Worm (Caenorhabditis elegans): ENCODE data around the gene K12H6.2.

The K12H6.2 gene

DNA sequence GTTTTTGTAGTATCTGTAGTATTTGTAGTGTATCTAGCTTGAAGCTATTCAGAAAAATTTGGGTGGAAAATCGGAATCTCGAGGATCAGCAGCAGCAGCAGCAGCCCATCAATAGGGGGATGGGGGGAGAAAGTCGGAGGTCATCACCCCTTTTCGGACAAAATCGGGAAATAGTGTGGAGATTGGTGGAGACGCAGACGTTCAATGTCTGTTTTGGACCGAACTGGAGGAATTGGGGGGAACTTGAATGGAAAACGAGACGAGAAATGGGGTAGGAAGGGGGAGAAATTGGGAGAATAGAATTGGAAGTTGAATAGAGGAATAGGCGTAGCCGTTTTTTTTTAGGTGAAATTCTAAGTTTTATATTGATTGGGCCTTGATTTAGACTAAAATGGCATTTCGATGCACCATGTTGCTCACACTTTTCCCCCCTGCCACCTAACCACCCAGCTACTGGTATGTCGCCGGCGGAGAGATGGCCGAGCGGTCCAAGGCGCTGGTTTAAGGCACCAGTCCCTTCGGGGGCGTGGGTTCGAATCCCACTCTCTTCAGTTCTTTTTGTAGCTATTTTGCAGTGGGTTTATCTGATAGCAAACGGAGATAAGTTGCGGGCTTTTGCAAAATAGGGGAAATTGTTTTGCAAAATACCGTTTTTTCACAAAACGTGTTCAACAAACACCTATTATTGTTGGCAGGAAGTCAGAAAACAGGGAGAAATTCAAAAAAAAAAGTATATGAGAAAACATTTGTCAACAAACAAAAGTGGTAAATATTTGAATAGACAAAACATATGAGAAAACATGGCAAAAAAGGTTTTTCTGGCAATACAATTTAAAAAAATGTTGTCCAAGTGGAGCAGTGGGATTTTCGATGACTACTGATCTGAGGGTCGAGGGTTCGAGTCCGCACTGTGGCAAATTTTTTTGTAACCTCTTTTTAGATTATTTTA, 44.8 kb upstream of the K12H6.2 start:
- peak; percentile 16 for TF ChIP-seq nhr-21 (tag; optimal IDR thresholded peaks at IDR 0.05)
- TF ChIP-seq nhr-6 (tag; optimal IDR thresholded peaks at IDR 0.05), result no peak
- TF ChIP-seq nhr-129 (tag; optimal IDR thresholded peaks at IDR 0.05), result peak; percentile 2

DNA sequence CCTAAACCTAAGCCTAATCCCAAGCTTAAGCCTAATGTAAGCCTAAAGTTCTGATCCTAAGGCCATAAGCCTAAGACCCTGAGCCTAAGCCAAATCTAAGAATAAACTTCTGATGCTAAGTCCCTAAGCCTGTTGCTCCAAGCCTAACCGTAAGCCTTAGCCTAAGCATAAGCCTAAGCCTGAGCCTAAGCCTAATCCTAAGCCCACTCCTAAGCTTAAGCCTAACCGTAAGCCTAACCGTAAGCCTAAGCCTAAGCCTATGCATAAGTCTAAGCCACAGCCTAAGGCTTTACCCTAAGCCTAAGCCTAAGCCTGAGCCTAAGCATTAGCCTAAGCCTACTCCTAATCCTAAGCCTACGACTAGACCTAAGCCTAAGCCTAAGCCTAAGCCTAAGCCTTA, 44.0 kb upstream of the K12H6.2 start:
- TF ChIP-seq nhr-11 (tag; optimal IDR thresholded peaks at IDR 0.05) (no peak), nhr-6 (tag; optimal IDR thresholded peaks at IDR 0.05) (no peak), peb-1 (tag; optimal IDR thresholded peaks at IDR 0.05) (no peak), F13H6.1 (tag; optimal IDR thresholded peaks at IDR 0.05) (no peak), sma-3 (GFP tag; optimal IDR thresholded peaks at IDR 0.05) (no peak), lin-13 (GFP tag; optimal IDR thresholded peaks at IDR 0.05) (no peak), lin-11 (tag; optimal IDR thresholded peaks at IDR 0.05) (no peak)

- TF ChIP-seq sma-9 (GFP tag; optimal IDR thresholded peaks at IDR 0.05), result peak; percentile 20
- no peak for TF ChIP-seq sma-9 (tag; optimal IDR thresholded peaks at IDR 0.05)
- no peak for TF ChIP-seq crh-2 (tag; optimal IDR thresholded peaks at IDR 0.05)
Measured at ce11 chrII:2858851-2859250, 43.5 kb upstream of the K12H6.2 start.

DNA sequence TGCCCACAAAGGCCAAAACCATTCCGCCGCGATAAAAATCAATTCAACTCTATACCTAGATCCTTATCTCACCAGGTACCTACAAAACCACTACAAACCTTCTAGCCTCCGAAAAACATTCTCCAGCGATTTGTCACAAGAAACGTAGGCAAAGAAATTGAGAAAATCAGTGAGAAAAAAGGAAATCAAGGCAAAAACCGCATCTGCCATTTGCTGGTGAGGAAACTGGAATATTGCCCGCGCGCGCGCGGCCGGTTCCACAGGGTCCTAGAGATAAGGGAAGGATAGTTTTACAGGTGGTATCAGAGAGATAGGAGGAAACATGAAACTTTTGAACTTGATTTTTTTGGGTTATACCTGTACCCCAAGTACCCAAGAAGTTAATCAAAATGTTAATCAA, 42.2 kb upstream of the K12H6.2 start:
- TF ChIP-seq crh-2 (tag; optimal IDR thresholded peaks at IDR 0.05), result no peak
- no peak for TF ChIP-seq ama-1 (optimal IDR thresholded peaks at IDR 0.05)
- TF ChIP-seq lin-11 (tag; optimal IDR thresholded peaks at IDR 0.05), result no peak
- TF ChIP-seq nhr-21 (tag; optimal IDR thresholded peaks at IDR 0.05), result peak; percentile 35
- no peak for TF ChIP-seq elt-1 (tag; optimal IDR thresholded peaks at IDR 0.05)
- TF ChIP-seq unc-39 (tag; optimal IDR thresholded peaks at IDR 0.05), result no peak
- peak; percentile 8 for TF ChIP-seq sma-9 (GFP tag; optimal IDR thresholded peaks at IDR 0.05)
- TF ChIP-seq sma-9 (tag; optimal IDR thresholded peaks at IDR 0.05), result no peak
- no peak for TF ChIP-seq sma-3 (GFP tag; optimal IDR thresholded peaks at IDR 0.05)
- no peak for TF ChIP-seq nhr-237 (tag; optimal IDR thresholded peaks at IDR 0.05)
- no peak for TF ChIP-seq gmeb-1 (tag; optimal IDR thresholded peaks at IDR 0.05)
- no peak for TF ChIP-seq mdl-1 (tag; optimal IDR thresholded peaks at IDR 0.05)
- no peak for TF ChIP-seq sem-4 (tag; optimal IDR thresholded peaks at IDR 0.05)
- peak; percentile 53 for TF ChIP-seq ceh-16 (tag; optimal IDR thresholded peaks at IDR 0.05)
- TF ChIP-seq skn-1 (tag; optimal IDR thresholded peaks at IDR 0.05), result no peak
- TF ChIP-seq nhr-77 (tag; optimal IDR thresholded peaks at IDR 0.05), result no peak
- TF ChIP-seq snpc-4 (tag; optimal IDR thresholded peaks at IDR 0.05), result no peak
- TF ChIP-seq elt-3 (tag; optimal IDR thresholded peaks at IDR 0.05), result no peak
- TF ChIP-seq zag-1 (tag; optimal IDR thresholded peaks at IDR 0.05), result no peak
- TF ChIP-seq R02D3.7 (tag; optimal IDR thresholded peaks at IDR 0.05), result no peak
- no peak for TF ChIP-seq lin-13 (GFP tag; optimal IDR thresholded peaks at IDR 0.05)
- TF ChIP-seq ZK546.5 (tag; optimal IDR thresholded peaks at IDR 0.05), result no peak
- TF ChIP-seq lin-39 (tag; optimal IDR thresholded peaks at IDR 0.05), result no peak
- no peak for TF ChIP-seq dmd-4 (tag; optimal IDR thresholded peaks at IDR 0.05)
- no peak for TF ChIP-seq mbf-1 (tag; optimal IDR thresholded peaks at IDR 0.05)
- no peak for TF ChIP-seq aly-2 (tag; optimal IDR thresholded peaks at IDR 0.05)
- no peak for TF ChIP-seq unc-62 (GFP tag; optimal IDR thresholded peaks at IDR 0.05)
- TF ChIP-seq nhr-25 (tag; optimal IDR thresholded peaks at IDR 0.05), result peak; percentile 67
- peak; percentile 6 for TF ChIP-seq blmp-1 (tag; optimal IDR thresholded peaks at IDR 0.05; ENCODE audit: insufficient read depth)
- TF ChIP-seq fos-1 (tag; optimal IDR thresholded peaks at IDR 0.05), result no peak
- TF ChIP-seq nhr-23 (tag; optimal IDR thresholded peaks at IDR 0.05), result no peak
- TF ChIP-seq nhr-6 (tag; optimal IDR thresholded peaks at IDR 0.05), result no peak
- TF ChIP-seq C34F6.9 (tag; optimal IDR thresholded peaks at IDR 0.05), result no peak
- no peak for TF ChIP-seq nhr-129 (tag; optimal IDR thresholded peaks at IDR 0.05)

Measured in whole organism, L2 larva.